Fruit fly (Drosophila melanogaster) whole organism, embryonic: ENCODE results near the gene Rab9Fb.

Experiments
- Bteb2 ChIP-seq: fragments of 200-800 bp; sonication (Bioruptor generic); optimal IDR thresholded peaks from 2 replicates; lab custom pipeline; 2016; ENCODE audit warnings: missing biosample characterization, missing genetic modification characterization
- CG11247 ChIP-seq: fragments of 200-800 bp; sonication (Bioruptor generic); IDR thresholded peaks from 2 replicates; pipeline ENCODE4 v1.3.6; 2022; ENCODE audit warnings: missing biosample characterization, missing genetic modification characterization
- CG11723 ChIP-seq: fragments of 200-800 bp; sonication (Bioruptor generic); optimal IDR thresholded peaks from 2 replicates; lab custom pipeline; 2017; ENCODE audit warnings: missing biosample characterization, mild to moderate bottlenecking, missing genetic modification characterization
- CG12104 ChIP-seq: fragments of 200-800 bp; sonication (Bioruptor generic); optimal IDR thresholded peaks from 3 replicates; lab custom pipeline; 2016; ENCODE audit warnings: missing biosample characterization, missing genetic modification characterization
- CG1233 ChIP-seq: fragments of 200-800 bp; sonication (Bioruptor generic); optimal IDR thresholded peaks from 4 replicates; lab custom pipeline; 2018; ENCODE audit warnings: missing biosample characterization, mild to moderate bottlenecking, missing genetic modification characterization
- CG12769 ChIP-seq: fragments of 200-800 bp; sonication (Bioruptor generic); optimal IDR thresholded peaks from 2 replicates; lab custom pipeline; 2019; ENCODE audit warnings: missing biosample characterization, mild to moderate bottlenecking, missing genetic modification characterization, moderate library complexity
- CG15011 ChIP-seq: fragments of 200-800 bp; sonication (Bioruptor generic); optimal IDR thresholded peaks from 3 replicates; lab custom pipeline; 2018; ENCODE audit warnings: missing biosample characterization, mild to moderate bottlenecking, missing genetic modification characterization
- CG15073 ChIP-seq: fragments of 200-800 bp; sonication (Bioruptor generic); optimal IDR thresholded peaks from 2 replicates; lab custom pipeline; 2016; ENCODE audit warnings: missing biosample characterization, missing genetic modification characterization
- CG17612 ChIP-seq: fragments of 200-800 bp; sonication (Bioruptor generic); IDR thresholded peaks from 2 replicates; pipeline ENCODE4 v1.3.6; 2022; ENCODE audit warnings: missing biosample characterization, missing genetic modification characterization
- CG30403 ChIP-seq: fragments of 200-800 bp; sonication (Bioruptor generic); optimal IDR thresholded peaks from 3 replicates; lab custom pipeline; 2016; ENCODE audit warnings: missing biosample characterization, missing genetic modification characterization
- CG33213 ChIP-seq: fragments of 200-800 bp; sonication (Bioruptor generic); optimal IDR thresholded peaks from 3 replicates; lab custom pipeline; 2016; ENCODE audit warnings: missing biosample characterization, missing genetic modification characterization
- CG5953 ChIP-seq: fragments of 200-800 bp; sonication (Bioruptor generic); IDR thresholded peaks from 2 replicates; pipeline ENCODE4 v1.3.6; 2022; ENCODE audit warnings: missing biosample characterization, missing genetic modification characterization
- CG6254 ChIP-seq: fragments of 200-800 bp; sonication (Bioruptor generic); optimal IDR thresholded peaks from 3 replicates; lab custom pipeline; 2017; ENCODE audit warnings: mild to moderate bottlenecking, missing biosample characterization, missing genetic modification reagents, missing genetic modification characterization
- CG6654 ChIP-seq: fragments of 200-800 bp; sonication (Bioruptor generic); optimal IDR thresholded peaks from 2 replicates; lab custom pipeline; 2017; ENCODE audit warnings: missing biosample characterization, mild to moderate bottlenecking, missing genetic modification characterization
- CG8944 ChIP-seq: fragments of 200-800 bp; sonication (Bioruptor generic); optimal IDR thresholded peaks from 3 replicates; lab custom pipeline; 2016; ENCODE audit warnings: missing biosample characterization, missing genetic modification characterization
- Dfd ChIP-seq, 2 experiments: fragments of >200 bp; optimal IDR thresholded peaks; 2 replicates each; lab custom pipeline; 2017; ENCODE audit warnings: missing biosample characterization in 2 of 2, missing genetic modification characterization in 2 of 2
- Dp ChIP-seq: fragments of 200-800 bp; sonication (Bioruptor generic); optimal IDR thresholded peaks from 2 replicates; lab custom pipeline; 2018; ENCODE audit warnings: missing biosample characterization, mild to moderate bottlenecking, missing genetic modification characterization, moderate library complexity
- Dref ChIP-seq: fragments of 200-800 bp; sonication (Bioruptor generic); IDR thresholded peaks from 2 replicates; pipeline ENCODE4 v1.3.6; 2022; ENCODE audit warnings: missing biosample characterization, missing genetic modification characterization
- Eip74EF ChIP-seq, 2 experiments: fragments of 200-800 bp in 1 of 2; fragments of >200 bp in 1 of 2; sonication (Bioruptor generic) in 1 of 2; optimal IDR thresholded peaks; 2 replicates each; lab custom pipeline; 2017 to 2019; ENCODE audit warnings: missing biosample characterization in 2 of 2, missing genetic modification characterization in 2 of 2, mild to moderate bottlenecking in 1 of 2, moderate library complexity in 1 of 2
- Ets65A ChIP-seq: fragments of 200-800 bp; sonication (Bioruptor generic); peaks from one replicate; lab custom pipeline; 2016; ENCODE audit warnings: missing biosample characterization, missing genetic modification characterization
- GATAe ChIP-seq: fragments of 200-800 bp; sonication (Bioruptor generic); conservative IDR thresholded peaks from 2 replicates; pipeline ENCODE4 v1.3.6; 2022; ENCODE audit warnings: missing biosample characterization, missing genetic modification characterization
- HLH4C ChIP-seq: fragments of 200-800 bp; sonication (Bioruptor generic); IDR thresholded peaks from 3 replicates; pipeline ENCODE4 v1.3.6; 2022; ENCODE audit warnings: missing biosample characterization, missing genetic modification characterization; ENCODE audit not compliant: partially characterized antibody
- Lhr ChIP-seq: fragments of 200-800 bp; sonication (Bioruptor generic); optimal IDR thresholded peaks from 3 replicates; lab custom pipeline; 2017; ENCODE audit warnings: mild to moderate bottlenecking, missing biosample characterization, missing genetic modification reagents, missing genetic modification characterization
- NC2α ChIP-seq: fragments of 200-800 bp; sonication (Bioruptor generic); optimal IDR thresholded peaks from 2 replicates; lab custom pipeline; 2016; ENCODE audit warnings: missing biosample characterization, missing genetic modification characterization
- Pdp1 ChIP-seq, 2 experiments: fragments of 200-800 bp; sonication (Bioruptor generic); optimal IDR thresholded peaks; 3 replicates each; lab custom pipeline; 2016; ENCODE audit warnings: missing biosample characterization in 2 of 2, missing genetic modification characterization in 2 of 2, mild to moderate bottlenecking in 1 of 2, moderate library complexity in 1 of 2
- Poxn ChIP-seq: fragments of 200-800 bp; sonication (Bioruptor generic); IDR thresholded peaks from 2 replicates; pipeline ENCODE4 v1.3.6; 2022; ENCODE audit warnings: missing biosample characterization, missing genetic modification characterization
- Side ChIP-seq: fragments of 200-800 bp; sonication (Bioruptor generic); optimal IDR thresholded peaks from 2 replicates; lab custom pipeline; 2016; ENCODE audit warnings: missing biosample characterization, missing genetic modification characterization
- Sin3A ChIP-seq: fragments of >200 bp; optimal IDR thresholded peaks from 2 replicates; lab custom pipeline; 2018
- Sox102F ChIP-seq: fragments of 200-800 bp; sonication (Bioruptor generic); optimal IDR thresholded peaks from 2 replicates; lab custom pipeline; 2018; ENCODE audit warnings: missing biosample characterization, mild to moderate bottlenecking, missing genetic modification characterization, moderate library complexity
- TFAM ChIP-seq: fragments of 200-800 bp; sonication (Bioruptor generic); optimal IDR thresholded peaks from 2 replicates; lab custom pipeline; 2017; ENCODE audit warnings: missing biosample characterization, missing genetic modification characterization, inconsistent platforms
- ara ChIP-seq: fragments of 200-800 bp; sonication (Bioruptor generic); IDR thresholded peaks from 2 replicates; pipeline ENCODE4 v1.3.6; 2022; ENCODE audit warnings: missing biosample characterization, missing genetic modification characterization
- az2 ChIP-seq: fragments of 200-800 bp; sonication (Bioruptor generic); optimal IDR thresholded peaks from 3 replicates; lab custom pipeline; 2016; ENCODE audit warnings: missing biosample characterization, missing genetic modification characterization
- cg ChIP-seq: fragments of 200-800 bp; sonication (Bioruptor generic); optimal IDR thresholded peaks from 3 replicates; lab custom pipeline; 2019; ENCODE audit warnings: missing biosample characterization, mild to moderate bottlenecking, missing genetic modification characterization, moderate library complexity
- chn ChIP-seq: fragments of 200-800 bp; sonication (Bioruptor generic); optimal IDR thresholded peaks from 2 replicates; lab custom pipeline; 2016; ENCODE audit warnings: missing biosample characterization, missing genetic modification characterization
- crc ChIP-seq: fragments of 200-800 bp; sonication (Bioruptor generic); optimal IDR thresholded peaks from 2 replicates; lab custom pipeline; 2016; ENCODE audit warnings: missing biosample characterization, missing genetic modification characterization
- dimm ChIP-seq: fragments of 200-800 bp; sonication (Bioruptor generic); IDR thresholded peaks from 2 replicates; pipeline ENCODE4 v1.3.6; 2022; ENCODE audit warnings: missing biosample characterization, missing genetic modification characterization
- dmrt11E ChIP-seq: fragments of 200-800 bp; sonication (Bioruptor generic); optimal IDR thresholded peaks from 3 replicates; lab custom pipeline; 2018; ENCODE audit warnings: missing biosample characterization, mild to moderate bottlenecking, missing genetic modification characterization, moderate library complexity
- exex ChIP-seq: fragments of 200-800 bp; sonication (Bioruptor generic); optimal IDR thresholded peaks from 4 replicates; lab custom pipeline; 2018; ENCODE audit warnings: missing biosample characterization, mild to moderate bottlenecking, missing genetic modification characterization, moderate library complexity
- eyg ChIP-seq: fragments of 200-800 bp; sonication (Bioruptor generic); optimal IDR thresholded peaks from 3 replicates; lab custom pipeline; 2016; ENCODE audit warnings: missing biosample characterization, missing genetic modification characterization
- gt ChIP-seq: fragments of 200-800 bp; sonication (Bioruptor generic); IDR thresholded peaks from 2 replicates; pipeline ENCODE4 v1.3.6; 2022; ENCODE audit warnings: missing biosample characterization, missing genetic modification characterization
- jumu ChIP-seq: fragments of 200-800 bp; sonication (Bioruptor generic); optimal IDR thresholded peaks from 3 replicates; lab custom pipeline; 2016; ENCODE audit warnings: missing biosample characterization, missing genetic modification characterization
- kni ChIP-seq: fragments of 200-800 bp; sonication (Bioruptor generic); optimal IDR thresholded peaks from 3 replicates; lab custom pipeline; 2017; ENCODE audit warnings: mild to moderate bottlenecking, missing biosample characterization, missing genetic modification reagents, missing genetic modification characterization
- lbe ChIP-seq: fragments of 200-800 bp; sonication (Bioruptor generic); optimal IDR thresholded peaks from 2 replicates; lab custom pipeline; 2016; ENCODE audit warnings: missing biosample characterization, mild to moderate bottlenecking, missing genetic modification characterization
- luna ChIP-seq: fragments of 200-800 bp; sonication (Bioruptor generic); optimal IDR thresholded peaks from 2 replicates; lab custom pipeline; 2016; ENCODE audit warnings: missing biosample characterization, missing genetic modification characterization
- maf-S ChIP-seq: fragments of 200-800 bp; sonication (Bioruptor generic); optimal IDR thresholded peaks from 2 replicates; lab custom pipeline; 2016; ENCODE audit warnings: missing biosample characterization, missing genetic modification characterization
- mirr ChIP-seq: fragments of 200-800 bp; sonication (Bioruptor generic); optimal IDR thresholded peaks from 3 replicates; lab custom pipeline; 2018; ENCODE audit warnings: missing biosample characterization, mild to moderate bottlenecking, missing genetic modification characterization
- mld ChIP-seq: fragments of 200-800 bp; sonication (Bioruptor generic); IDR thresholded peaks from 3 replicates; pipeline ENCODE4 v1.3.6; 2022; ENCODE audit warnings: missing biosample characterization, missing genetic modification characterization; ENCODE audit not compliant: partially characterized antibody
- sqz ChIP-seq: fragments of 200-800 bp; sonication (Bioruptor generic); optimal IDR thresholded peaks from 3 replicates; lab custom pipeline; 2018; ENCODE audit warnings: missing biosample characterization, mild to moderate bottlenecking, missing genetic modification characterization
- tio ChIP-seq: fragments of 200-800 bp; sonication (Bioruptor generic); optimal IDR thresholded peaks from 2 replicates; lab custom pipeline; 2017; ENCODE audit warnings: missing biosample characterization, missing genetic modification characterization, inconsistent platforms
- vfl ChIP-seq: fragments of 200-800 bp; sonication (Bioruptor generic); optimal IDR thresholded peaks from 2 replicates; lab custom pipeline; 2016; ENCODE audit warnings: missing biosample characterization, missing genetic modification characterization
- vnd ChIP-seq: fragments of 200-800 bp; sonication (Bioruptor generic); IDR thresholded peaks from 3 replicates; pipeline ENCODE4 v1.3.6; 2022; ENCODE audit warnings: missing biosample characterization, missing genetic modification characterization; ENCODE audit not compliant: partially characterized antibody
- wek ChIP-seq: fragments of 200-800 bp; sonication (Bioruptor generic); optimal IDR thresholded peaks from 3 replicates; lab custom pipeline; 2018; ENCODE audit warnings: missing biosample characterization, mild to moderate bottlenecking, missing genetic modification characterization, moderate library complexity

The Rab9Fb gene

dm6 chrX:10905047-10905446 is 47.2 kb downstream of the Rab9Fb start (continued):
- TF ChIP-seq cg (GFP tag; lab: Kevin White, UChicago) (no peak), CG6654 (GFP tag; lab: Kevin White, UChicago) (peak; percentile 34), Poxn (GFP tag; lab: Robert Waterston, UW) (no peak), CG33213 (GFP tag; lab: Kevin White, UChicago) (no peak), chn (peak; percentile 57), vnd (GFP tag; lab: Robert Waterston, UW) (no peak), Side (GFP tag; lab: Kevin White, UChicago) (peak; percentile 39), mld (GFP tag; lab: Robert Waterston, UW) (no peak), Pdp1 (GFP tag; optimal IDR thresholded peaks at IDR 0.05; lab: Kevin White, UChicago) (peak; percentile 48 to 49), Eip74EF (GFP tag; optimal IDR thresholded peaks at IDR 0.05; lab: Kevin White, UChicago) (peak in 1 of 2 experiments; percentile 53), Dfd (GFP tag; optimal IDR thresholded peaks at IDR 0.05; lab: Kevin White, UChicago) (no peak), Dref (GFP tag; lab: Robert Waterston, UW) (no peak), CG15011 (peak; percentile 26), tio (peak; percentile 80), gt (GFP tag; lab: Robert Waterston, UW) (no peak), kni (no peak), maf-S (GFP tag; lab: Kevin White, UChicago) (peak; percentile 42), CG30403 (peak; percentile 71), CG12769 (tag; lab: Kevin White, UChicago) (no peak), CG15073 (GFP tag; lab: Kevin White, UChicago) (no peak), Lhr (GFP tag; lab: Kevin White, UChicago) (peak; percentile 28), Sox102F (peak; percentile 75), sqz (GFP tag; lab: Kevin White, UChicago) (peak; percentile 52), CG17612 (GFP tag; lab: Robert Waterston, UW) (no peak), Bteb2 (GFP tag; lab: Kevin White, UChicago) (peak; percentile 4), az2 (GFP tag; lab: Kevin White, UChicago) (peak; percentile 64), luna (GFP tag; lab: Kevin White, UChicago) (no peak), NC2α (GFP tag; lab: Kevin White, UChicago) (peak; percentile 24), GATAe (GFP tag; lab: Robert Waterston, UW) (no peak), eyg (GFP tag; lab: Kevin White, UChicago) (no peak), Sin3A (no peak), dmrt11E (tag; lab: Kevin White, UChicago) (peak; percentile 80), jumu (GFP tag; lab: Kevin White, UChicago) (peak; percentile 62), CG8944 (GFP tag; lab: Kevin White, UChicago) (peak; percentile 24), wek (GFP tag; lab: Kevin White, UChicago) (no peak), TFAM (GFP tag; lab: Kevin White, UChicago) (no peak), CG5953 (GFP tag; lab: Robert Waterston, UW) (no peak), exex (tag; lab: Kevin White, UChicago) (no peak), lbe (GFP tag; lab: Kevin White, UChicago) (no peak), Dp (GFP tag; lab: Kevin White, UChicago) (no peak), ara (peak; percentile 57), dimm (GFP tag; lab: Robert Waterston, UW) (no peak), CG11247 (no peak), CG11723 (GFP tag; lab: Kevin White, UChicago) (peak; percentile 2), vfl (GFP tag; lab: Kevin White, UChicago) (no peak), CG12104 (GFP tag; lab: Kevin White, UChicago) (peak; percentile 54), CG6254 (GFP tag; lab: Kevin White, UChicago) (peak; percentile 63), Ets65A (GFP tag; lab: Kevin White, UChicago) (peak; percentile 82), HLH4C (GFP tag; lab: Robert Waterston, UW) (no peak), CG1233 (GFP tag; lab: Kevin White, UChicago) (peak; percentile 51), crc (GFP tag; lab: Kevin White, UChicago) (no peak), mirr (GFP tag; lab: Kevin White, UChicago) (no peak)
